Worm (Caenorhabditis elegans): ENCODE data around the gene pqn-37.

pqn-37 gene

ce11 chrX:3226348-3227229, 23.7 kb downstream of the pqn-37 start:
- no peak for TF ChIP-seq dsc-1 (tag; optimal IDR thresholded peaks at IDR 0.05)
- no peak for TF ChIP-seq jun-1 (tag; optimal IDR thresholded peaks at IDR 0.05)
- no peak for TF ChIP-seq mep-1 (tag; optimal IDR thresholded peaks at IDR 0.05)
- TF ChIP-seq aha-1 (tag; optimal IDR thresholded peaks at IDR 0.05): no peak
- TF ChIP-seq xbp-1 (tag; optimal IDR thresholded peaks at IDR 0.05): no peak
- no peak for TF ChIP-seq nhr-19 (GFP tag; conservative IDR thresholded peaks at IDR 0.05)
- TF ChIP-seq nhr-20 (tag; optimal IDR thresholded peaks at IDR 0.05): no peak
- TF ChIP-seq hlh-17 (GFP tag; optimal IDR thresholded peaks at IDR 0.05; ENCODE audit: borderline replicate concordance): no peak
- TF ChIP-seq blmp-1 (tag; optimal IDR thresholded peaks at IDR 0.05): no peak
- no peak for TF ChIP-seq C16A3.4 (tag; optimal IDR thresholded peaks at IDR 0.05)
- no peak for TF ChIP-seq nhr-28 (tag; optimal IDR thresholded peaks at IDR 0.05)
- no peak for TF ChIP-seq nhr-12 (tag; optimal IDR thresholded peaks at IDR 0.05)
- no peak for TF ChIP-seq lin-13 (GFP tag; optimal IDR thresholded peaks at IDR 0.05)
- no peak for TF ChIP-seq swsn-7 (tag; optimal IDR thresholded peaks at IDR 0.05)
- TF ChIP-seq nhr-90 (tag; optimal IDR thresholded peaks at IDR 0.05; ENCODE audit: poor library complexity): no peak
- TF ChIP-seq fos-1 (tag; optimal IDR thresholded peaks at IDR 0.05): no peak
- TF ChIP-seq aly-2 (tag; optimal IDR thresholded peaks at IDR 0.05): no peak

DNA sequence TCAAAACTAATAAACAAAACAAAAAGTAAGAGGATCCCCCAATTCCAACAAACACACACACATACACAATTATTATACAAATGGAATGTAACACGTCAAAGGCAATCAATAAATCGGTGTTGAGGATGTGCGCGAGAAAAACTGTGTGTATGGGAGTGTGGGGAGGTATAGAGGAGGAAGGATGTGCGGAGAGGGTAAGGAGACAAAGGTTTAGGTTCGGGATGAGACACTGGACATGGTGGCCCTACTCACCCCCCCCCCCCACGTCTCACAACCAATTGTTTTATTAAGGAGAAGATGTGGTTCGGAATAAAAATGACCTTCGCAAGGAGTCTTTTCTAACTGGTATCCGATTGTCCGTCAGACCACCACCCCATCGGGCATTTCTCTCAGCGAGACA, 27.2 kb downstream of the pqn-37 start:
- TF ChIP-seq unc-130 (tag; optimal IDR thresholded peaks at IDR 0.05): no peak
- peak; percentile 20 for TF ChIP-seq lin-14 (GFP tag; optimal IDR thresholded peaks at IDR 0.05)
- peak; percentile 23 for TF ChIP-seq mep-1 (tag; optimal IDR thresholded peaks at IDR 0.05)

ce11 chrX:3220267-3220666, 30.1 kb downstream of the pqn-37 start, which contains the start of gene rgl-1:
Gene rgl-1, minus strand, starts transcription at chrX:3220367.
- TF ChIP-seq mep-1 (tag; optimal IDR thresholded peaks at IDR 0.05): no peak
- TF ChIP-seq elt-3 (tag; optimal IDR thresholded peaks at IDR 0.05): no peak
- TF ChIP-seq mef-2 (tag; optimal IDR thresholded peaks at IDR 0.05): no peak
- TF ChIP-seq sptf-1 (tag; optimal IDR thresholded peaks at IDR 0.05): no peak
- no peak for TF ChIP-seq unc-62 (GFP tag; optimal IDR thresholded peaks at IDR 0.05)
- no peak for TF ChIP-seq jun-1 (tag; optimal IDR thresholded peaks at IDR 0.05)

- TF ChIP-seq pag-3 (tag; optimal IDR thresholded peaks at IDR 0.05; ENCODE audit: borderline replicate concordance, insufficient read depth) (peak; percentile 60), mdl-1 (tag; optimal IDR thresholded peaks at IDR 0.05) (no peak), efl-1 (optimal IDR thresholded peaks at IDR 0.05) (no peak), efl-1 (GFP tag; optimal IDR thresholded peaks at IDR 0.05 in 1 of 2) (peak in 1 of 2 experiments; percentile 69), elt-2 (tag; optimal IDR thresholded peaks at IDR 0.05) (peak; percentile 61), swsn-7 (tag; optimal IDR thresholded peaks at IDR 0.05) (no peak), elt-3 (tag; optimal IDR thresholded peaks at IDR 0.05) (peak in 3 of 6 experiments; percentile 21 to 39 (median 23)), blmp-1 (tag; optimal IDR thresholded peaks at IDR 0.05) (peak; percentile 83), snu-23 (GFP tag; optimal IDR thresholded peaks at IDR 0.05) (peak; percentile 7), lin-14 (GFP tag; optimal IDR thresholded peaks at IDR 0.05) (peak; percentile 24)
Observed at ce11 chrX:3218040-3218795, 32.1 kb downstream of the pqn-37 start.

DNA sequence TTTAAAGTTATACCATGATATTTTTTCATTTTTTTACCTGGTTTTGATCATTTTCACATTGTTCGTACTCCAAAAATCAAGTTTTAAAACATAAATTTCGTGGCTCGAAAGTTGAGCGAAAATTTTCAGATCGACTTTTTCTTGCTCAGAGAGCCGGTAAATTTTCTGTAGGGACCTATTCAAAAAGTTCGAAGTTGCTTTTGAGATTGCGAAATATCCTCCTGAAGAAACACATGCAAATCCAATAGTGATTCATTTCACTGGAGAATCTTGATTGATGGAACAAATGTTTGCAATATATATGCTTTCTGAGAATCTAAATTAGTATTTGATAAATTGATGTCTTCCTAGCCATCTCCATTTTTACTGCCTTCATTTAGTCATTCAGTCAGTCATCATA, 33.6 kb downstream of the pqn-37 start:
- TF ChIP-seq aly-2 (tag; optimal IDR thresholded peaks at IDR 0.05) (no peak), swsn-7 (tag; optimal IDR thresholded peaks at IDR 0.05) (no peak), isw-1 (GFP tag; IDR thresholded peaks at IDR 0.05) (no peak), dsc-1 (tag; optimal IDR thresholded peaks at IDR 0.05) (peak; percentile 24)
